Worm (Caenorhabditis elegans) whole organism, L4 larva: ENCODE data around the gene T16D1.1.

Experiments
- R02D3.7 ChIP-seq: fragments of 150-350 bp; sonication (generic microtip); optimal IDR thresholded peaks from 3 replicates; lab custom pipeline; 2014; ENCODE audit warnings: missing biosample characterization, missing genetic modification characterization
- T20F7.1 ChIP-seq: fragments of 200-800 bp; sonication (Bioruptor generic); optimal IDR thresholded peaks from 2 replicates; lab custom pipeline; 2018; ENCODE audit warnings: mild to moderate bottlenecking, missing genetic modification characterization, missing compliant biosample characterization
- T26A8.4 ChIP-seq: fragments of 200-800 bp; sonication (Bioruptor generic); IDR thresholded peaks from 2 replicates; pipeline ENCODE4 v1.3.6; 2022; ENCODE audit warnings: missing genetic modification characterization, missing compliant biosample characterization
- Y48G9A.11 ChIP-seq: fragments of 200-800 bp; sonication (Bioruptor generic); IDR thresholded peaks from 2 replicates; pipeline ENCODE4 v1.3.6; 2022; ENCODE audit warnings: missing genetic modification reagents, missing genetic modification characterization, missing compliant biosample characterization
- aha-1 ChIP-seq: fragments of 150-350 bp; peaks from one replicate; lab custom pipeline; 2014; ENCODE audit warnings: missing biosample characterization, missing genetic modification characterization
- ces-1 ChIP-seq: fragments of 150-350 bp; sonication (generic microtip); optimal IDR thresholded peaks from 4 replicates; lab custom pipeline; 2014; ENCODE audit warnings: missing biosample characterization, missing genetic modification reagents, missing genetic modification characterization
- daf-12 ChIP-seq: fragments of 150-350 bp; optimal IDR thresholded peaks from 2 replicates; lab custom pipeline; 2014; ENCODE audit warnings: missing biosample characterization, missing genetic modification reagents, missing genetic modification characterization
- daf-8 ChIP-seq: fragments of 200-800 bp; sonication (Bioruptor generic); IDR thresholded peaks from 2 replicates; pipeline ENCODE4 v1.3.6; 2022; ENCODE audit warnings: missing genetic modification characterization, missing compliant biosample characterization
- dmd-6 ChIP-seq: fragments of 200-800 bp; sonication (Bioruptor generic); IDR thresholded peaks from 2 replicates; pipeline ENCODE4 v1.3.6; 2022; ENCODE audit warnings: missing genetic modification reagents, missing genetic modification characterization, missing compliant biosample characterization
- dve-1 ChIP-seq: sonication (generic microtip); optimal IDR thresholded peaks from 2 replicates; lab custom pipeline; 2017; ENCODE audit warnings: antibody characterized with exemption, mild to moderate bottlenecking, missing genetic modification characterization, missing compliant biosample characterization; ENCODE audit not compliant: insufficient read depth
- egl-43 ChIP-seq: fragments of 200-800 bp; sonication (Bioruptor generic); IDR thresholded peaks from 2 replicates; pipeline ENCODE4 v1.3.6; 2022; ENCODE audit warnings: missing genetic modification reagents, missing genetic modification characterization, missing compliant biosample characterization
- lim-7 ChIP-seq: fragments of 200-800 bp; sonication (Bioruptor generic); IDR thresholded peaks from 2 replicates; pipeline ENCODE4 v1.3.6; 2022; ENCODE audit warnings: missing genetic modification characterization, missing compliant biosample characterization
- lin-1 ChIP-seq: fragments of 200-800 bp; sonication (Bioruptor generic); IDR thresholded peaks from 2 replicates; pipeline ENCODE4 v1.3.6; 2022; ENCODE audit warnings: missing genetic modification reagents, missing genetic modification characterization, missing compliant biosample characterization
- lir-3 ChIP-seq: sonication (generic microtip); optimal IDR thresholded peaks from 2 replicates; lab custom pipeline; 2016; ENCODE audit warnings: mild to moderate bottlenecking, missing genetic modification characterization, missing compliant biosample characterization
- madf-5 ChIP-seq, 2 experiments: fragments of 200-800 bp; sonication (Bioruptor generic); IDR thresholded peaks; 2 replicates each; pipeline ENCODE4 v1.3.6; 2022; ENCODE audit warnings: missing compliant biosample characterization in 2 of 2, missing genetic modification characterization in 2 of 2
- mdl-1 ChIP-seq, 2 experiments: fragments of 150-350 bp in 1 of 2; sonication (generic microtip) in 1 of 2; optimal IDR thresholded peaks; 2 replicates each; lab custom pipeline; 2014 to 2017; ENCODE audit warnings: missing biosample characterization in 2 of 2, missing genetic modification characterization in 2 of 2
- mep-1 ChIP-seq: fragments of 150-350 bp; sonication (generic microtip); optimal IDR thresholded peaks from 3 replicates; lab custom pipeline; 2014; ENCODE audit warnings: missing biosample characterization, missing genetic modification characterization
- nhr-102 ChIP-seq: sonication (generic microtip); optimal IDR thresholded peaks from 2 replicates; lab custom pipeline; 2016; ENCODE audit warnings: mild to moderate bottlenecking, missing genetic modification characterization, moderate library complexity, missing compliant biosample characterization
- nhr-111 ChIP-seq: fragments of 200-800 bp; sonication (Bioruptor generic); optimal IDR thresholded peaks from 2 replicates; lab custom pipeline; 2018; ENCODE audit warnings: mild to moderate bottlenecking, missing genetic modification characterization, missing compliant biosample characterization
- nhr-28 ChIP-seq: fragments of 150-350 bp; optimal IDR thresholded peaks from 2 replicates; lab custom pipeline; 2014; ENCODE audit warnings: missing biosample characterization, missing genetic modification characterization
- nhr-6 ChIP-seq: fragments of 150-350 bp; optimal IDR thresholded peaks from 2 replicates; lab custom pipeline; 2014; ENCODE audit warnings: missing biosample characterization, missing genetic modification characterization
- php-3 ChIP-seq: fragments of 200-800 bp; sonication (Bioruptor generic); IDR thresholded peaks from 2 replicates; pipeline ENCODE4 v1.3.6; 2022; ENCODE audit warnings: missing genetic modification reagents, missing genetic modification characterization, missing compliant biosample characterization
- pqm-1 ChIP-seq: sonication (generic microtip); optimal IDR thresholded peaks from 2 replicates; lab custom pipeline; 2017; ENCODE audit warnings: missing biosample characterization, missing genetic modification characterization
- set-16 ChIP-seq: fragments of 200-800 bp; sonication (Bioruptor generic); IDR thresholded peaks from 2 replicates; pipeline ENCODE4 v1.3.6; 2022; ENCODE audit warnings: missing genetic modification reagents, missing genetic modification characterization, missing compliant biosample characterization
- spr-3 ChIP-seq: fragments of 200-800 bp; sonication (Bioruptor generic); optimal IDR thresholded peaks from 2 replicates; lab custom pipeline; 2018; ENCODE audit warnings: mild to moderate bottlenecking, missing genetic modification characterization, missing compliant biosample characterization
- tag-97 ChIP-seq: fragments of 200-800 bp; sonication (Bioruptor generic); IDR thresholded peaks from 2 replicates; pipeline ENCODE4 v1.3.6; 2022; ENCODE audit warnings: missing genetic modification characterization, missing compliant biosample characterization
- unc-130 ChIP-seq: sonication (generic microtip); optimal IDR thresholded peaks from 2 replicates; lab custom pipeline; 2016; ENCODE audit warnings: missing genetic modification reagents, missing genetic modification characterization, missing compliant biosample characterization
- unc-39 ChIP-seq: sonication (generic microtip); optimal IDR thresholded peaks from 2 replicates; lab custom pipeline; 2017; ENCODE audit warnings: missing biosample characterization, missing genetic modification characterization
- unc-62 ChIP-seq, 3 experiments: fragments of 150-350 bp in 1 of 3; sonication (generic microtip); optimal IDR thresholded peaks in 2 of 3; peaks in 1 of 3; 1 replicate in 1 of 3; 2 replicates in 2 of 3; lab custom pipeline; 2014 to 2017; ENCODE audit warnings: missing biosample characterization in 3 of 3, missing genetic modification characterization in 3 of 3, missing genetic modification reagents in 3 of 3, missing genotype in 1 of 3
- vab-7 ChIP-seq: fragments of 200-800 bp; sonication (Bioruptor generic); IDR thresholded peaks from 2 replicates; pipeline ENCODE4 v1.3.6; 2022; ENCODE audit warnings: missing genetic modification reagents, missing genetic modification characterization, missing compliant biosample characterization
- zip-11 ChIP-seq: fragments of 200-800 bp; sonication (Bioruptor generic); IDR thresholded peaks from 2 replicates; pipeline ENCODE4 v1.3.6; 2022; ENCODE audit warnings: missing genetic modification characterization, missing compliant biosample characterization

The T16D1.1 gene

ce11 chrII:5220648-5221047 is 20.8 kb downstream of the T16D1.1 start:
- TF ChIP-seq mdl-1 (tag; optimal IDR thresholded peaks at IDR 0.05; lab: Kevin White, UChicago) (no peak), unc-62 (GFP tag; optimal IDR thresholded peaks at IDR 0.05 in 1 of 2; lab: Kevin White, UChicago) (peak in 1 of 2 experiments; percentile 58), unc-62 (tag; optimal IDR thresholded peaks at IDR 0.05; lab: Kevin White, UChicago) (no peak), madf-5 (GFP tag; IDR thresholded peaks at IDR 0.05; lab: Robert Waterston, UW) (no peak), egl-43 (GFP tag; lab: Robert Waterston, UW) (no peak), pqm-1 (tag; lab: Kevin White, UChicago) (no peak)

- TF ChIP-seq daf-8 (GFP tag; lab: Robert Waterston, UW) (no peak), aha-1 (tag; lab: Kevin White, UChicago) (peak; percentile 39)
Measured at ce11 chrII:5218349-5218748, 23.1 kb downstream of the T16D1.1 start.

DNA sequence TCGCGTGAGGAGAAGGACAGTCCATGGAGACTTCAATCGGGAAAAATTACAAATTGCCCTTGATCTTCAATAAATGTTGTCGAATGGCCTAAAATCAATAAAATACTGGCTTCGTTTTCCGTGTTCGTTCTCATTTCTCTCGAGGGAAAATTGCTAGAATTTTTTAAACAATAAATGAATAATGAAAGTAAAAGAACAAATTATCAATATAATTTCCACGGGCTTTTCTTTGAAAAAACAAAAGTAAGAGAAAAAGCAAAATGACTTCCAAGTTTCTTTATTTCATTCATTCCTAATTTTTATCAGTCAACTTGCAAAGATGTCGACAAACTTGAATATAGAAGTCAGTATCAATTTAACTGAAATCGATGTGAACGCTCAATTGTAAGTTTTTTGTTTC is 28.8 kb downstream of the T16D1.1 start, which contains the start of gene C34F11.1:
Gene C34F11.1 (plus strand): TSS at position 301 of the 400 bp plus-strand sequence.
- TF ChIP-seq aha-1 (tag; lab: Kevin White, UChicago), result no peak
- no peak for TF ChIP-seq T20F7.1
- TF ChIP-seq ces-1 (GFP tag; lab: Kevin White, UChicago), result no peak
- TF ChIP-seq dmd-6 (GFP tag; lab: Robert Waterston, UW), result no peak
- no peak for TF ChIP-seq php-3 (GFP tag; lab: Robert Waterston, UW)
- no peak for TF ChIP-seq lir-3 (tag; lab: Kevin White, UChicago)
- TF ChIP-seq T26A8.4 (GFP tag; lab: Robert Waterston, UW), result no peak
- TF ChIP-seq spr-3 (GFP tag; lab: Kevin White, UChicago), result no peak
- TF ChIP-seq lin-1 (GFP tag; lab: Robert Waterston, UW), result no peak
- no peak for TF ChIP-seq zip-11 (GFP tag; lab: Robert Waterston, UW)

DNA sequence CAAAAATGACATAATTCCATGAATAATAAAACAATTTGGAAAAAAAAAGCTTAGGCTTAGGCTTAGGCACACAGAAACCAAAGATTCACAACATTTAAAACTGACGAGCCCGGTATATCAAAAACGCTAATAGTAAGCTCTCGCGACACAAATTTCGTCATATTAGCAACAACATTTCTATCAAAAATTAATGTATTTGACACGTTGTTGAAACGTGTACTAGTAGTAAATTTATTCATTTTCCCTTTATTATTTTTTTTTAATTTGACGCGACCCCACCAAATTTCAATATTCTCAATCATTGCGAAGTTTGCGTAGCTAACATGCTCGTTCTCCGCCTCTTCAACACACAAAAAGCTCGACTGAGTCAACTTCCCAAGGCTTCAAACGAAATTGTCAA is 29.5 kb downstream of the T16D1.1 start, which contains the start of gene C34F11.2:
Gene C34F11.2 (plus strand): TSS at position 301 of the 400 bp plus-strand sequence.
- no peak for TF ChIP-seq nhr-111 (GFP tag; lab: Kevin White, UChicago)
- TF ChIP-seq aha-1 (tag; lab: Kevin White, UChicago), result peak; percentile 90

DNA sequence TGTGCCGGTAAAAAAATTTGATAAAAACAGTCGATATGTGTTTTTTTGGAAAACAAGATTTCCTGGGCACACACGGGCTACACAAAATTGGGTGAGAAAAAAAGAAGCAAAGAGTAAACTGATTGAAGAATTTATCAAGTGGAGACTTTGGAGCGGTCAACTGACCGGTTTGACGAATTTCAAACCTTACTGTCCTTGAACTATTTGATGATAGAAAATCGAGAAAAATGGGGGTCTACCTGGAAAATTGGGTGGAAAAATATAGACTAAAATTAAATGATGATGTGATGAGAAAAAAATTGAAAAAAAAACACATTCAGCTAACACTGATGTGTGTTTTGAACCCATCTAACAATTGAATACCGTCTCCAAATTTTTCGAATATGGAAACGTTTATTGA is 30.6 kb downstream of the T16D1.1 start, which contains the start of gene C34F11.8:
Gene C34F11.8 (minus strand): TSS at position 135 of the 400 bp plus-strand sequence.
- TF ChIP-seq lim-7 (GFP tag; lab: Robert Waterston, UW) (no peak), aha-1 (tag; lab: Kevin White, UChicago) (peak; percentile 27), mep-1 (tag; lab: Kevin White, UChicago) (no peak), lir-3 (tag; lab: Kevin White, UChicago) (no peak), nhr-102 (no peak), vab-7 (GFP tag; lab: Robert Waterston, UW) (no peak), unc-62 (GFP tag; optimal IDR thresholded peaks at IDR 0.05 in 1 of 2; lab: Kevin White, UChicago) (peak in 1 of 2 experiments; percentile 95), unc-62 (tag; optimal IDR thresholded peaks at IDR 0.05; lab: Kevin White, UChicago) (no peak), nhr-6 (tag; lab: Kevin White, UChicago) (no peak), dve-1 (tag; lab: Kevin White, UChicago) (no peak), R02D3.7 (tag; lab: Kevin White, UChicago) (no peak), nhr-28 (tag; lab: Kevin White, UChicago) (peak; percentile 64), unc-130 (no peak), unc-39 (tag; lab: Kevin White, UChicago) (no peak), Y48G9A.11 (GFP tag; lab: Robert Waterston, UW) (no peak), daf-12 (no peak)
- TF ChIP-seq, all 104 proteins: peak for 3

ce11 chrII:5209122-5209521 is 32.3 kb downstream of the T16D1.1 start:
- no peak for TF ChIP-seq tag-97 (GFP tag; lab: Robert Waterston, UW)
- peak in 1 of 2 experiments; percentile 86 for TF ChIP-seq unc-62 (GFP tag; optimal IDR thresholded peaks at IDR 0.05 in 1 of 2; lab: Kevin White, UChicago)
- no peak for TF ChIP-seq unc-62 (tag; optimal IDR thresholded peaks at IDR 0.05; lab: Kevin White, UChicago)
- no peak for TF ChIP-seq set-16 (GFP tag; lab: Robert Waterston, UW)
